Worm (Caenorhabditis elegans): Measurements from ENCODE around the gene glc-1.

glc-1 gene

ce11 chrV:16204888-16205287, 14.5 kb upstream of the glc-1 start, which contains the start of gene irld-26:
irld-26 (plus strand) TSS chrV:16205188.
- no peak for TF ChIP-seq Y53F4B.3 (GFP tag; IDR thresholded peaks at IDR 0.05)
- no peak for TF ChIP-seq F52B5.7 (tag; optimal IDR thresholded peaks at IDR 0.05)
- TF ChIP-seq ama-1 (optimal IDR thresholded peaks at IDR 0.05): no peak
- TF ChIP-seq ama-1 (GFP tag; optimal IDR thresholded peaks at IDR 0.05): no peak
- no peak for TF ChIP-seq nfya-2 (GFP tag; IDR thresholded peaks at IDR 0.05)
- no peak for TF ChIP-seq snpc-1.3 (tag; optimal IDR thresholded peaks at IDR 0.05; ENCODE audit: insufficient read depth)
- TF ChIP-seq ceh-91 (GFP tag; IDR thresholded peaks at IDR 0.05): no peak
- no peak for TF ChIP-seq ceh-40 (GFP tag; IDR thresholded peaks at IDR 0.05)
- no peak for TF ChIP-seq Y79H2A.3 (GFP tag; conservative IDR thresholded peaks at IDR 0.05)
- TF ChIP-seq D2030.7 (GFP tag; IDR thresholded peaks at IDR 0.05): no peak
- TF ChIP-seq C17E4.6 (GFP tag; IDR thresholded peaks at IDR 0.05): no peak
- TF ChIP-seq attf-6 (GFP tag; IDR thresholded peaks at IDR 0.05): no peak
- no peak for TF ChIP-seq lag-1 (GFP tag; IDR thresholded peaks at IDR 0.05)
- no peak for TF ChIP-seq ceh-100 (GFP tag; IDR thresholded peaks at IDR 0.05)
- no peak for TF ChIP-seq snpc-1.1 (tag; optimal IDR thresholded peaks at IDR 0.05; ENCODE audit: insufficient read depth)
- no peak for TF ChIP-seq tlf-1 (GFP tag; optimal IDR thresholded peaks at IDR 0.05)

DNA sequence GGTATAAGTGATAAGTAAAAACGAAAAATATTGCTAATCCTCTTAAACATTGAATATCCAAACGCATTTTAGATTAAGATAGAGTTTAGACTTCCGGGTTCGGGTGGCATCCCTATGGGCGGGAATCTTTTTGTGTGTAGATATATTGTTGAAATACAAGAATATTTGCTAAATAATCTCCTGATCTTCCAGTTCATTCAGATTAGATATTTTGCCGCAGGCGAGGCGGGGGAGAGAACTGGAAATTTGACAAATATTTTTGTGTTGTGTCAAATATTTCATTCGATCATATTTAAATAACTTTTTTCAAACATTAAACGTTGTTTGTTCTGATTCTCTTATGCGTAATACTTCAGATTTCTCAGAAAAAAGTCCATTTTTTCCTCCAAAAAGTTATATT, 9.6 kb upstream of the glc-1 start, which contains the start of gene oac-15:
Gene oac-15, minus strand, starts transcription at position 101 of the 400 bp plus-strand sequence.
- TF ChIP-seq madf-3 (GFP tag; IDR thresholded peaks at IDR 0.05): no peak
- TF ChIP-seq ztf-25 (GFP tag; IDR thresholded peaks at IDR 0.05): no peak
- TF ChIP-seq mes-4 (tag; optimal IDR thresholded peaks at IDR 0.05): no peak
- no peak for TF ChIP-seq bed-1 (GFP tag; IDR thresholded peaks at IDR 0.05)
- TF ChIP-seq ekl-4 (GFP tag; IDR thresholded peaks at IDR 0.05): no peak
- no peak for TF ChIP-seq Y79H2A.3 (GFP tag; conservative IDR thresholded peaks at IDR 0.05)

DNA sequence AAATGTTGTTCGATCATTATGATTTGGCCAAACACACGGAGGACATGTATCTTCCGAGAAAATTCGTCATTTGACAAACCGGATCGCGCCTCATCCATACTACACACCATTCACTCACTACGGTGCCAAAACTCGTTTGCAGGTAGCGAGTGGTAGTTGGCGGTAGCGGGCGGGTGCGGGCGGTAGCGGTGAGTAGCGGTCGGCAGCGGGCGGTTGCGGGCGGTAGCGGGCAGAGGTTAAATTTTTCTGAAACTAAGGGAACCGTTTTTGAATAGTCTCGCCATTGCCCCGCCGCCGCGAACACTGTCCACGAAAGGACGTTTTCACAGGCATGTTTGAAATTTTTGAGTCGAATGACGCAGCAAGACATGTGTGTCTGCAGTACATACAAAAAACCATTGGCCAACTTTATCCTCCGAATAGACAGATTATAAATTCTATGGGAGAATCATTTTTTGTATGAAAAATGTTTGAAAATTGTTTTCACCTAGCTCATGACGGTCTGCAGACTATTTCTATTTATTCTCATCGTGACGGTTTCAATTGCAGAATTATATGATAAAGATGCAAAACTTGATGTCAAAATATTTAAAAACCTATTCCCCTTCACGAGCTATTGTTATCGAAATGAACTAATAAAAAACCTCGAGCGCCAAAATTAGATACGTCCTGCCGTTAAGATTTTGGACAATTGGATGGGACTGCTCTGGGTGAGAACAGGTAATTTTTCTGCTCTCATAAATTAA, 9.0 kb upstream of the glc-1 start, which contains the start of gene F11A5.16:
Gene F11A5.16, plus strand, starts transcription at position 696 of the 746 bp plus-strand sequence.
- TF ChIP-seq zfh-2 (GFP tag; conservative IDR thresholded peaks at IDR 0.05) (peak; percentile 76), Y95B8A.8 (GFP tag; IDR thresholded peaks at IDR 0.05) (no peak)

- no peak for TF ChIP-seq ztf-28 (GFP tag; IDR thresholded peaks at IDR 0.05)
- no peak for TF ChIP-seq ztf-26 (tag; optimal IDR thresholded peaks at IDR 0.05)
- no peak for TF ChIP-seq mel-28 (tag; optimal IDR thresholded peaks at IDR 0.05; ENCODE audit: borderline replicate concordance)
- no peak for TF ChIP-seq attf-3 (GFP tag; conservative IDR thresholded peaks at IDR 0.05)
- TF ChIP-seq egrh-3 (GFP tag; IDR thresholded peaks at IDR 0.05): no peak
- TF ChIP-seq nhr-27 (tag; optimal IDR thresholded peaks at IDR 0.05): no peak
These were observed 7.7 kb upstream of the glc-1 start for ce11 chrV:16211713-16212112.

ce11 chrV:16213323-16213722, 6.1 kb upstream of the glc-1 start:
- peak; percentile 58; the same call in 1 of the 2 replicates for TF ChIP-seq C06A6.2 (GFP tag; conservative IDR thresholded peaks at IDR 0.05)
- TF ChIP-seq somi-1 (GFP tag; optimal IDR thresholded peaks at IDR 0.05): peak; percentile 30
- no peak for TF ChIP-seq lin-35 (GFP tag; optimal IDR thresholded peaks at IDR 0.05)
- no peak for TF ChIP-seq Y67H2A.10 (GFP tag; conservative IDR thresholded peaks at IDR 0.05)
- TF ChIP-seq ztf-26 (tag; optimal IDR thresholded peaks at IDR 0.05): peak; percentile 65
